Worm (Caenorhabditis elegans): ENCODE data around the gene tdp-1.

tdp-1 gene

ce11 chrII:9021625-9022024, 24.0 kb downstream of the tdp-1 start:
- TF ChIP-seq sea-1 (GFP tag; conservative IDR thresholded peaks at IDR 0.05) = no peak
- TF ChIP-seq tbx-37 (GFP tag; conservative IDR thresholded peaks at IDR 0.05) = no peak
- TF ChIP-seq aly-1 (tag; optimal IDR thresholded peaks at IDR 0.05) = no peak
- no peak for TF ChIP-seq tra-4 (tag; optimal IDR thresholded peaks at IDR 0.05)
- TF ChIP-seq pes-1 (GFP tag; IDR thresholded peaks at IDR 0.05) = no peak
- no peak for TF ChIP-seq scrt-1 (GFP tag; IDR thresholded peaks at IDR 0.05)

ce11 chrII:9024312-9024711, 26.7 kb downstream of the tdp-1 start:
- TF ChIP-seq ceh-13 (GFP tag; optimal IDR thresholded peaks at IDR 0.05) (no peak), ceh-36 (tag; optimal IDR thresholded peaks at IDR 0.05) (no peak), ets-7 (tag; optimal IDR thresholded peaks at IDR 0.05) (no peak), tbx-37 (GFP tag; conservative IDR thresholded peaks at IDR 0.05) (no peak), aly-1 (tag; optimal IDR thresholded peaks at IDR 0.05) (no peak), hmbx-1 (tag; optimal IDR thresholded peaks at IDR 0.05) (no peak), pes-1 (GFP tag; IDR thresholded peaks at IDR 0.05) (no peak), scrt-1 (GFP tag; IDR thresholded peaks at IDR 0.05) (no peak), hnd-1 (tag; optimal IDR thresholded peaks at IDR 0.05) (no peak), ama-1 (optimal IDR thresholded peaks at IDR 0.05) (no peak), tbx-11 (GFP tag; IDR thresholded peaks at IDR 0.05) (no peak), F13C5.2 (tag; optimal IDR thresholded peaks at IDR 0.05) (no peak), sea-1 (GFP tag; conservative IDR thresholded peaks at IDR 0.05) (no peak), tra-4 (tag; optimal IDR thresholded peaks at IDR 0.05) (no peak), flt-1 (GFP tag; IDR thresholded peaks at IDR 0.05) (no peak), B0310.2 (tag; optimal IDR thresholded peaks at IDR 0.05) (no peak), hmg-4 (GFP tag; optimal IDR thresholded peaks at IDR 0.05) (no peak)

DNA sequence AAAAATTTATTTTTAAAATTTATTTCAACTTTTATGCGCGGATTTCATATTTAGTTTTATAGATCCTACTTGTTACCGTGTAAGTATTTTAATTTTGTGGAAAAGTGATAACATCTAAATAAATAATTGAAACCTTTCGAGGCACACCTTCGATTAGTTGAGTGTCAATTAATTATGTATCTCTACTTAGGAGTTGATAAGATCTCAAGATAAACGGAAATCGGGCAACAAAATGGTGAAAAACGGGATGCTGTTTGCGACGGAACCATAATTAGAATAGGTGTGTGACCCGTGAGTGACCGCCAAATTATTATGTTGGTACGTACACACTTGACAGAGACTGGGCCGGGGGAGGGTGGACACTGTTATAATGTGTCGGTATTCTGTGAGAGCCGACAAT, 28.7 kb downstream of the tdp-1 start:
- no peak for TF ChIP-seq tra-4 (tag; optimal IDR thresholded peaks at IDR 0.05)
- no peak for TF ChIP-seq sea-1 (GFP tag; conservative IDR thresholded peaks at IDR 0.05)
- no peak for TF ChIP-seq tbx-11 (GFP tag; IDR thresholded peaks at IDR 0.05)
- TF ChIP-seq aly-1 (tag; optimal IDR thresholded peaks at IDR 0.05) = no peak
- no peak for TF ChIP-seq ceh-13 (GFP tag; optimal IDR thresholded peaks at IDR 0.05)

- TF ChIP-seq F13C5.2 (tag; optimal IDR thresholded peaks at IDR 0.05) = no peak
Measured at ce11 chrII:9028096-9028495, 30.5 kb downstream of the tdp-1 start.

- TF ChIP-seq hmg-4 (GFP tag; optimal IDR thresholded peaks at IDR 0.05) (no peak), ceh-36 (tag; optimal IDR thresholded peaks at IDR 0.05) (no peak), hmbx-1 (tag; optimal IDR thresholded peaks at IDR 0.05) (no peak), ets-7 (tag; optimal IDR thresholded peaks at IDR 0.05) (no peak), ceh-13 (GFP tag; optimal IDR thresholded peaks at IDR 0.05) (no peak), sea-1 (GFP tag; conservative IDR thresholded peaks at IDR 0.05) (no peak), F13C5.2 (tag; optimal IDR thresholded peaks at IDR 0.05) (no peak), scrt-1 (GFP tag; IDR thresholded peaks at IDR 0.05) (no peak), B0310.2 (tag; optimal IDR thresholded peaks at IDR 0.05) (no peak), hnd-1 (tag; optimal IDR thresholded peaks at IDR 0.05) (no peak), tbx-11 (GFP tag; IDR thresholded peaks at IDR 0.05) (no peak), flt-1 (GFP tag; IDR thresholded peaks at IDR 0.05) (no peak), tra-4 (tag; optimal IDR thresholded peaks at IDR 0.05) (no peak), ama-1 (optimal IDR thresholded peaks at IDR 0.05) (no peak), pes-1 (GFP tag; IDR thresholded peaks at IDR 0.05) (no peak)
Measured at ce11 chrII:9029218-9029672, 31.6 kb downstream of the tdp-1 start, which contains the start of gene F37B12.1. Gene F37B12.1 (minus strand): TSS chrII:9029268.

ce11 chrII:9031891-9032290, 34.3 kb downstream of the tdp-1 start:
- TF ChIP-seq ceh-13 (GFP tag; optimal IDR thresholded peaks at IDR 0.05) (no peak), ceh-36 (tag; optimal IDR thresholded peaks at IDR 0.05) (no peak), F13C5.2 (tag; optimal IDR thresholded peaks at IDR 0.05) (no peak)

DNA sequence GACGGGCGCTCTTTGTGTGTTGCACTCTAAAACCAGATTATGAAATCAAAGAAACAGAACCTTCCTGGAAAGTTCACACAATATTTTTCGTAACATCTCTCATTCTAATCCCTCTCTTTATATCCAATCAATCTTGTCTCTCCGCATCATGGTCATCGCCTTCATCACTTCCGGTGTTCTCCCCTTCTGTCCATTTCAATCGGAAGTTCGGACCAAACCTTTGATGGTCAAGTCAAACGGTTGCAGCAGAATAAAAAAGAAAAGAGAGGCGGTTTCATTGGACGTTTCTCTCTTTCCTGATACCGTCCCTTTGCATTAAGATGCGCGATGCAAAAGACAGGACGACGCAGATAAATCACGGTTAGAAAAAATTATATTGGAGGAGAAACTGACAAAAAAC, 35.4 kb downstream of the tdp-1 start:
- TF ChIP-seq tbx-37 (GFP tag; conservative IDR thresholded peaks at IDR 0.05) = no peak
- TF ChIP-seq aly-1 (tag; optimal IDR thresholded peaks at IDR 0.05) = no peak
- TF ChIP-seq ceh-36 (tag; optimal IDR thresholded peaks at IDR 0.05) = no peak
- no peak for TF ChIP-seq B0310.2 (tag; optimal IDR thresholded peaks at IDR 0.05)
- TF ChIP-seq hnd-1 (tag; optimal IDR thresholded peaks at IDR 0.05) = no peak
- no peak for TF ChIP-seq scrt-1 (GFP tag; IDR thresholded peaks at IDR 0.05)
- no peak for TF ChIP-seq sea-1 (GFP tag; conservative IDR thresholded peaks at IDR 0.05)
- no peak for TF ChIP-seq flt-1 (GFP tag; IDR thresholded peaks at IDR 0.05)
- no peak for TF ChIP-seq ama-1 (optimal IDR thresholded peaks at IDR 0.05)
- TF ChIP-seq ets-7 (tag; optimal IDR thresholded peaks at IDR 0.05) = no peak
- TF ChIP-seq tbx-11 (GFP tag; IDR thresholded peaks at IDR 0.05) = no peak
- no peak for TF ChIP-seq tra-4 (tag; optimal IDR thresholded peaks at IDR 0.05)
- no peak for TF ChIP-seq pes-1 (GFP tag; IDR thresholded peaks at IDR 0.05)
- no peak for TF ChIP-seq F13C5.2 (tag; optimal IDR thresholded peaks at IDR 0.05)
- no peak for TF ChIP-seq hmg-4 (GFP tag; optimal IDR thresholded peaks at IDR 0.05)
- no peak for TF ChIP-seq ceh-13 (GFP tag; optimal IDR thresholded peaks at IDR 0.05)
- TF ChIP-seq hmbx-1 (tag; optimal IDR thresholded peaks at IDR 0.05) = no peak

ce11 chrII:9038201-9038600, 40.6 kb downstream of the tdp-1 start, which contains the start of gene gcs-1:
Gene gcs-1 (minus strand): TSS chrII:9038301.
- TF ChIP-seq scrt-1 (GFP tag; IDR thresholded peaks at IDR 0.05) = no peak
- no peak for TF ChIP-seq hmg-4 (GFP tag; optimal IDR thresholded peaks at IDR 0.05)
- TF ChIP-seq hnd-1 (tag; optimal IDR thresholded peaks at IDR 0.05) = no peak
- no peak for TF ChIP-seq tra-4 (tag; optimal IDR thresholded peaks at IDR 0.05)
- TF ChIP-seq flt-1 (GFP tag; IDR thresholded peaks at IDR 0.05) = no peak
- no peak for TF ChIP-seq ets-7 (tag; optimal IDR thresholded peaks at IDR 0.05)

- TF ChIP-seq ets-7 (tag; optimal IDR thresholded peaks at IDR 0.05) (no peak), hmbx-1 (tag; optimal IDR thresholded peaks at IDR 0.05) (no peak), sea-1 (GFP tag; conservative IDR thresholded peaks at IDR 0.05) (no peak), ceh-13 (GFP tag; optimal IDR thresholded peaks at IDR 0.05) (no peak), B0310.2 (tag; optimal IDR thresholded peaks at IDR 0.05) (no peak), hnd-1 (tag; optimal IDR thresholded peaks at IDR 0.05) (no peak), hmg-4 (GFP tag; optimal IDR thresholded peaks at IDR 0.05) (no peak), tbx-11 (GFP tag; IDR thresholded peaks at IDR 0.05) (no peak), pes-1 (GFP tag; IDR thresholded peaks at IDR 0.05) (no peak), F13C5.2 (tag; optimal IDR thresholded peaks at IDR 0.05) (no peak), tra-4 (tag; optimal IDR thresholded peaks at IDR 0.05) (no peak), ama-1 (optimal IDR thresholded peaks at IDR 0.05) (no peak), ceh-36 (tag; optimal IDR thresholded peaks at IDR 0.05) (no peak), tbx-37 (GFP tag; conservative IDR thresholded peaks at IDR 0.05) (no peak), aly-1 (tag; optimal IDR thresholded peaks at IDR 0.05) (no peak)
Measured at ce11 chrII:9038736-9039135, 41.1 kb downstream of the tdp-1 start.

Measured in whole organism, early embryonic.